Worm (Caenorhabditis elegans) whole organism, L3 larva: Measurements from ENCODE around the gene skr-16.

Experiments
- R02D3.7 ChIP-seq: fragments of 150-350 bp; optimal IDR thresholded peaks from 2 replicates; lab custom pipeline; 2014; ENCODE audit warnings: missing biosample characterization, missing genetic modification characterization
- ZK546.5 ChIP-seq: sonication (generic microtip); optimal IDR thresholded peaks from 2 replicates; lab custom pipeline; 2017; ENCODE audit warnings: missing biosample characterization, missing genetic modification characterization
- egl-27 ChIP-seq: sonication (generic microtip); optimal IDR thresholded peaks from 4 replicates; lab custom pipeline; 2017; ENCODE audit warnings: missing biosample characterization, missing genetic modification reagents, missing genetic modification characterization
- fos-1 ChIP-seq: fragments of 150-350 bp; optimal IDR thresholded peaks from 2 replicates; lab custom pipeline; 2014; ENCODE audit warnings: missing biosample characterization, missing genetic modification characterization
- lin-39 ChIP-seq: fragments of 150-350 bp; optimal IDR thresholded peaks from 2 replicates; lab custom pipeline; 2018; ENCODE audit warnings: missing biosample characterization, missing genetic modification reagents, missing genetic modification characterization
- mdl-1 ChIP-seq: fragments of 150-350 bp; optimal IDR thresholded peaks from 2 replicates; lab custom pipeline; 2014; ENCODE audit warnings: missing biosample characterization, missing genetic modification characterization
- nfya-1 ChIP-seq: sonication (generic microtip); optimal IDR thresholded peaks from 2 replicates; lab custom pipeline; 2017; ENCODE audit warnings: missing genetic modification characterization, mild to moderate bottlenecking, missing compliant biosample characterization, antibody characterized with exemption, moderate library complexity; ENCODE audit not compliant: insufficient read depth
- nhr-11 ChIP-seq: fragments of 150-350 bp; optimal IDR thresholded peaks from 2 replicates; lab custom pipeline; 2014; ENCODE audit warnings: missing biosample characterization, missing genetic modification characterization
- skn-1 ChIP-seq: fragments of 150-350 bp; optimal IDR thresholded peaks from 2 replicates; lab custom pipeline; 2014; ENCODE audit warnings: missing biosample characterization, missing genetic modification characterization
- tbx-2 ChIP-seq: sonication (generic microtip); optimal IDR thresholded peaks from 2 replicates; lab custom pipeline; 2016; ENCODE audit warnings: mild to moderate bottlenecking, missing genetic modification characterization, missing compliant biosample characterization
- unc-39 ChIP-seq: sonication (generic microtip); optimal IDR thresholded peaks from 4 replicates; lab custom pipeline; 2017; ENCODE audit warnings: missing biosample characterization, missing genetic modification characterization
- unc-62 ChIP-seq: fragments of 150-350 bp; sonication (generic microtip); optimal IDR thresholded peaks from 4 replicates; lab custom pipeline; 2014; ENCODE audit warnings: missing biosample characterization, missing genetic modification reagents, missing genetic modification characterization
- ztf-11 ChIP-seq: fragments of 150-350 bp; optimal IDR thresholded peaks from 2 replicates; lab custom pipeline; 2014; ENCODE audit warnings: missing biosample characterization, missing genetic modification characterization

DNA sequence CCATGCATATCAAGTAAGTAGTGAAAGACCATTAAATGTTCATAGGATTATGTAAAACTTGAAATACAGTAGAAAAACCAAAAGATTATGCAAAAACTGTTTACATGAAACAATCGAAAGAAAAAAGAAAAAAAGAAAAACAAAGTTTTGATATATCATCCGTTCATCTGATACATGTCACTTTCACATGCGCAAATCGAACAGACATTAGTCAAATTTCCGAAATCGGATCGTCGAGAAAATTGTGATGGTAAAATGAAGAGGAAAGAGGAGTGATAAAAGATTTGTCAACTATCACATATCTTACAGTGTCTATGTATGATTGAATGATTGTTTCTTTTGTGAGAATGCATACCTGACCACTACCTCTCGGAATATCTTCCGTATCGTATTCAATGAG, 40.5 kb downstream of the skr-16 start:
- TF ChIP-seq nhr-11 (tag; lab: Kevin White, UChicago), result no peak
- no peak for TF ChIP-seq unc-62 (GFP tag; lab: Kevin White, UChicago)
- TF ChIP-seq mdl-1 (tag; lab: Kevin White, UChicago), result no peak
- no peak for TF ChIP-seq nfya-1 (tag; lab: Kevin White, UChicago)
- TF ChIP-seq R02D3.7 (tag; lab: Kevin White, UChicago), result no peak
- no peak for TF ChIP-seq lin-39 (tag; lab: Kevin White, UChicago)
- TF ChIP-seq skn-1 (tag; lab: Kevin White, UChicago), result no peak
- TF ChIP-seq ztf-11 (tag; lab: Kevin White, UChicago), result no peak
- TF ChIP-seq fos-1 (tag; lab: Kevin White, UChicago), result no peak
- TF ChIP-seq ZK546.5 (tag; lab: Kevin White, UChicago), result no peak
- no peak for TF ChIP-seq egl-27
- no peak for TF ChIP-seq tbx-2 (tag; lab: Kevin White, UChicago)
- no peak for TF ChIP-seq unc-39
